Fruit fly (Drosophila melanogaster) whole organism, embryonic: ENCODE data around the gene dpr2.
A peak's percentile ranks its signal among the peaks of the same experiment; 100 is the strongest.

Experiments
- Aef1 ChIP-seq: fragments of 200-800 bp; sonication (Bioruptor generic); IDR thresholded peaks from 3 replicates; pipeline ENCODE4 v1.3.6; 2022; ENCODE audit warnings: missing biosample characterization, missing genetic modification characterization
- BtbVII ChIP-seq: fragments of 200-800 bp; sonication (Bioruptor generic); optimal IDR thresholded peaks from 3 replicates; lab custom pipeline; 2017; ENCODE audit warnings: missing biosample characterization, mild to moderate bottlenecking, missing genetic modification characterization
- C15 ChIP-seq: fragments of 200-800 bp; sonication (Bioruptor generic); IDR thresholded peaks from 3 replicates; pipeline ENCODE4 v1.3.6; 2022; ENCODE audit warnings: missing biosample characterization, missing genetic modification characterization
- CG10209 ChIP-seq: fragments of 200-800 bp; sonication (Bioruptor generic); optimal IDR thresholded peaks from 3 replicates; lab custom pipeline; 2017; ENCODE audit warnings: missing biosample characterization, mild to moderate bottlenecking, missing genetic modification characterization, missing genetic modification reagents
- CG10979 ChIP-seq: fragments of 200-800 bp; sonication (Bioruptor generic); optimal IDR thresholded peaks from 2 replicates; lab custom pipeline; 2018; ENCODE audit warnings: missing biosample characterization, mild to moderate bottlenecking, missing genetic modification characterization, moderate library complexity
- CG11696 ChIP-seq: fragments of 200-800 bp; sonication (Bioruptor generic); IDR thresholded peaks from 2 replicates; pipeline ENCODE4 v1.3.6; 2022; ENCODE audit warnings: missing biosample characterization, missing genetic modification characterization
- CG12659 ChIP-seq: fragments of 200-800 bp; sonication (Bioruptor generic); optimal IDR thresholded peaks from 3 replicates; lab custom pipeline; 2017; ENCODE audit warnings: mild to moderate bottlenecking, missing biosample characterization, missing genetic modification reagents, missing genetic modification characterization
- CG14014 ChIP-seq: fragments of 200-800 bp; sonication (Bioruptor generic); IDR thresholded peaks from 2 replicates; pipeline ENCODE4 v1.3.6; 2022; ENCODE audit warnings: missing biosample characterization, missing genetic modification characterization
- CG1529 ChIP-seq: fragments of 200-800 bp; sonication (Bioruptor generic); optimal IDR thresholded peaks from 3 replicates; lab custom pipeline; 2018; ENCODE audit warnings: missing biosample characterization, missing genetic modification characterization
- CG15696 ChIP-seq: fragments of 200-800 bp; sonication (Bioruptor generic); optimal IDR thresholded peaks from 2 replicates; lab custom pipeline; 2019; ENCODE audit warnings: missing biosample characterization, mild to moderate bottlenecking, missing genetic modification characterization, moderate library complexity
- CG1647 ChIP-seq: fragments of 200-800 bp; sonication (Bioruptor generic); optimal IDR thresholded peaks from 3 replicates; lab custom pipeline; 2016; ENCODE audit warnings: missing biosample characterization, missing genetic modification characterization
- CG17568 ChIP-seq: fragments of 200-800 bp; sonication (Bioruptor generic); optimal IDR thresholded peaks from 2 replicates; lab custom pipeline; 2018; ENCODE audit warnings: missing biosample characterization, mild to moderate bottlenecking, missing genetic modification characterization, moderate library complexity
- CG17612 ChIP-seq: fragments of 200-800 bp; sonication (Bioruptor generic); IDR thresholded peaks from 2 replicates; pipeline ENCODE4 v1.3.6; 2022; ENCODE audit warnings: missing biosample characterization, missing genetic modification characterization
- CG2712 ChIP-seq: fragments of 200-800 bp; optimal IDR thresholded peaks from 3 replicates; lab custom pipeline; 2019; ENCODE audit warnings: missing biosample characterization, mild to moderate bottlenecking, missing genetic modification characterization, moderate library complexity
- CG3163 ChIP-seq: fragments of 200-800 bp; sonication (Bioruptor generic); optimal IDR thresholded peaks from 3 replicates; lab custom pipeline; 2016; ENCODE audit warnings: missing biosample characterization, missing genetic modification characterization
- CG32532 ChIP-seq: fragments of 200-800 bp; sonication (Bioruptor generic); IDR thresholded peaks from 2 replicates; pipeline ENCODE4 v1.3.6; 2022; ENCODE audit warnings: missing biosample characterization, missing genetic modification characterization
- CG42726 ChIP-seq: fragments of 200-800 bp; sonication (Bioruptor generic); IDR thresholded peaks from 2 replicates; pipeline ENCODE4 v1.3.6; 2022; ENCODE audit warnings: missing biosample characterization, missing genetic modification characterization; ENCODE audit not compliant: partially characterized antibody
- CG4730 ChIP-seq: fragments of 200-800 bp; sonication (Bioruptor generic); IDR thresholded peaks from 2 replicates; pipeline ENCODE4 v1.3.6; 2022; ENCODE audit warnings: missing biosample characterization, missing genetic modification characterization
- CG7963 ChIP-seq: fragments of 200-800 bp; sonication (Bioruptor generic); IDR thresholded peaks from 3 replicates; pipeline ENCODE4 v1.3.6; 2022; ENCODE audit warnings: missing biosample characterization, missing genetic modification characterization; ENCODE audit not compliant: partially characterized antibody
- CG8388 ChIP-seq: fragments of 200-800 bp; sonication (Bioruptor generic); optimal IDR thresholded peaks from 2 replicates; lab custom pipeline; 2019; ENCODE audit warnings: missing biosample characterization, mild to moderate bottlenecking, missing genetic modification characterization, moderate library complexity
- CG9437 ChIP-seq: fragments of 200-800 bp; sonication (Bioruptor generic); optimal IDR thresholded peaks from 2 replicates; lab custom pipeline; 2018; ENCODE audit warnings: missing biosample characterization, mild to moderate bottlenecking, missing genetic modification characterization
- CG9797 ChIP-seq: fragments of 200-800 bp; sonication (Bioruptor generic); optimal IDR thresholded peaks from 3 replicates; lab custom pipeline; 2018; ENCODE audit warnings: missing biosample characterization, mild to moderate bottlenecking, missing genetic modification characterization
- Camta ChIP-seq: fragments of 200-800 bp; sonication (Bioruptor generic); optimal IDR thresholded peaks from 2 replicates; lab custom pipeline; 2016; ENCODE audit warnings: missing biosample characterization, missing genetic modification characterization
- CrebB ChIP-seq: fragments of 200-800 bp; sonication (Bioruptor generic); optimal IDR thresholded peaks from 3 replicates; lab custom pipeline; 2018; ENCODE audit warnings: missing biosample characterization, mild to moderate bottlenecking, missing genetic modification characterization
- Fer2 ChIP-seq: fragments of 200-800 bp; sonication (Bioruptor generic); optimal IDR thresholded peaks from 2 replicates; lab custom pipeline; 2018; ENCODE audit warnings: missing biosample characterization, mild to moderate bottlenecking, missing genetic modification characterization, moderate library complexity
- HHEX ChIP-seq: fragments of 200-800 bp; sonication (Bioruptor generic); optimal IDR thresholded peaks from 3 replicates; lab custom pipeline; 2017; ENCODE audit warnings: missing biosample characterization, mild to moderate bottlenecking, missing genetic modification characterization, missing genetic modification reagents
- HLH3B ChIP-seq: fragments of 200-800 bp; sonication (Bioruptor generic); IDR thresholded peaks from 2 replicates; pipeline ENCODE4 v1.3.6; 2022; ENCODE audit warnings: missing biosample characterization, missing genetic modification characterization
- Lim3 ChIP-seq: fragments of 200-800 bp; sonication (Bioruptor generic); IDR thresholded peaks from 2 replicates; pipeline ENCODE4 v1.3.6; 2022; ENCODE audit warnings: missing biosample characterization, missing genetic modification characterization
- Lpt ChIP-seq: fragments of >200 bp; optimal IDR thresholded peaks from 2 replicates; lab custom pipeline; 2018; ENCODE audit warnings: missing biosample characterization, missing genetic modification characterization
- Oaz ChIP-seq: fragments of 200-800 bp; sonication (Bioruptor generic); IDR thresholded peaks from 2 replicates; pipeline ENCODE4 v1.3.6; 2022; ENCODE audit warnings: missing biosample characterization, missing genetic modification characterization
- Taf1 ChIP-seq: fragments of 200-800 bp; sonication (Bioruptor generic); IDR thresholded peaks from 2 replicates; pipeline ENCODE4 v1.3.6; 2022; ENCODE audit warnings: missing biosample characterization, missing genetic modification characterization
- Trl ChIP-seq, 3 experiments: fragments of >200 bp in 2 of 3; fragments of 200-800 bp in 1 of 3; sonication (Bioruptor generic) in 1 of 3; optimal IDR thresholded peaks; 2 replicates in 1 of 3; 3 replicates in 2 of 3; lab custom pipeline; 2016 to 2017; ENCODE audit warnings: missing biosample characterization in 1 of 3, missing genetic modification characterization in 1 of 3
- bab2 ChIP-seq: fragments of 200-800 bp; sonication (Bioruptor generic); optimal IDR thresholded peaks from 2 replicates; lab custom pipeline; 2016; ENCODE audit warnings: missing biosample characterization, missing genetic modification characterization
- bcd ChIP-seq: fragments of 200-800 bp; sonication (Bioruptor generic); optimal IDR thresholded peaks from 2 replicates; lab custom pipeline; 2017; ENCODE audit warnings: missing biosample characterization, mild to moderate bottlenecking, missing genetic modification characterization
- chinmo ChIP-seq: fragments of 200-800 bp; sonication (Bioruptor generic); IDR thresholded peaks from 4 replicates; pipeline ENCODE4 v1.3.6; 2022; ENCODE audit warnings: missing biosample characterization, missing genetic modification characterization; ENCODE audit not compliant: partially characterized antibody
- dm ChIP-seq: fragments of 200-800 bp; sonication (Bioruptor generic); optimal IDR thresholded peaks from 3 replicates; lab custom pipeline; 2016; ENCODE audit warnings: missing biosample characterization, missing genetic modification characterization
- dmrt11E ChIP-seq: fragments of 200-800 bp; sonication (Bioruptor generic); optimal IDR thresholded peaks from 3 replicates; lab custom pipeline; 2018; ENCODE audit warnings: missing biosample characterization, mild to moderate bottlenecking, missing genetic modification characterization, moderate library complexity
- fd3F ChIP-seq: fragments of 200-800 bp; sonication (Bioruptor generic); optimal IDR thresholded peaks from 2 replicates; lab custom pipeline; 2018; ENCODE audit warnings: missing biosample characterization, mild to moderate bottlenecking, missing genetic modification characterization, moderate library complexity
- fu2 ChIP-seq: fragments of 200-800 bp; sonication (Bioruptor generic); optimal IDR thresholded peaks from 2 replicates; lab custom pipeline; 2016; ENCODE audit warnings: missing biosample characterization, missing genetic modification characterization
- hb ChIP-seq: fragments of 200-800 bp; sonication (Bioruptor generic); IDR thresholded peaks from 3 replicates; pipeline ENCODE4 v1.3.6; 2022; ENCODE audit warnings: missing biosample characterization, missing genetic modification characterization; ENCODE audit not compliant: partially characterized antibody
- her ChIP-seq: fragments of 200-800 bp; sonication (Bioruptor generic); optimal IDR thresholded peaks from 2 replicates; lab custom pipeline; 2016; ENCODE audit warnings: missing biosample characterization, missing genetic modification characterization
- hkb ChIP-seq, 2 experiments: fragments of 200-800 bp in 1 of 2; fragments of >200 bp in 1 of 2; sonication (Bioruptor generic) in 1 of 2; IDR thresholded peaks in 1 of 2; optimal IDR thresholded peaks in 1 of 2; 2 replicates each; pipeline versions ENCODE4 v1.3.6 to Lab custom; 2017 to 2022; ENCODE audit warnings: missing biosample characterization in 1 of 2, missing genetic modification characterization in 1 of 2
- p53 ChIP-seq: fragments of 200-800 bp; sonication (Bioruptor generic); optimal IDR thresholded peaks from 2 replicates; lab custom pipeline; 2016; ENCODE audit warnings: missing biosample characterization, missing genetic modification characterization
- pb ChIP-seq: fragments of 200-800 bp; sonication (Bioruptor generic); optimal IDR thresholded peaks from 3 replicates; lab custom pipeline; 2016; ENCODE audit warnings: missing biosample characterization, missing genetic modification characterization
- salm ChIP-seq: fragments of 200-800 bp; sonication (Bioruptor generic); optimal IDR thresholded peaks from 2 replicates; lab custom pipeline; 2018; ENCODE audit warnings: missing biosample characterization, mild to moderate bottlenecking, missing genetic modification characterization
- seq ChIP-seq: fragments of 200-800 bp; sonication (Bioruptor generic); IDR thresholded peaks from 2 replicates; pipeline ENCODE4 v1.3.6; 2022; ENCODE audit warnings: missing biosample characterization, missing genetic modification characterization
- tin ChIP-seq: fragments of 200-800 bp; sonication (Bioruptor generic); optimal IDR thresholded peaks from 3 replicates; lab custom pipeline; 2016; ENCODE audit warnings: missing biosample characterization, missing genetic modification characterization
- unc-4 ChIP-seq: fragments of 200-800 bp; sonication (Bioruptor generic); IDR thresholded peaks from 2 replicates; pipeline ENCODE4 v1.3.6; 2022; ENCODE audit warnings: missing biosample characterization, missing genetic modification characterization; ENCODE audit not compliant: partially characterized antibody
- zfh1 ChIP-seq: fragments of 200-800 bp; sonication (Bioruptor generic); IDR thresholded peaks from 3 replicates; pipeline ENCODE4 v1.3.6; 2022; ENCODE audit warnings: missing biosample characterization, missing genetic modification characterization

dpr2 gene

DNA sequence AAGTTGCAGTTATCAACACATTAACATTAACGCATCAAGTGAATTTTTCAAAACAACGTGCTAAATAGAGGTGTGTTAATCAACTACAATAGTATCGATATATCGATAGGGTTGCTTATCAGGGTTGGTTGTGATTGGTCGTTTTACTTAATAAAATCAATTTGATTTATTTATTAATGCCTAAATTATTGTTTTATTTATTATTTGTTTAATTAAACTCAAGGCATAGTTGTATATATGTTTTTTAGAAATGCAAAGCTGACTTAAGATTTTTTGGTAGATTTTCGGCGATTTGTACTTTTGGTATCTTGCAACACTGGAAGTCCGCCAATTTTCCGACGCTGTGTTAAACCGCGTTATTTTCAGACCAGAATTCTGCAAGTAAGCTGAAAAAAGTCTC lies 47.0 kb upstream of the dpr2 start, which contains the start of the genes Art8 and dUTPase (continued):
- peak; percentile 88 for TF ChIP-seq CG2712
- peak; percentile 72; the same call in 2 of the 3 replicates for TF ChIP-seq zfh1
- peak; percentile 55 for TF ChIP-seq HLH3B (GFP tag; lab: Robert Waterston, UW)
- TF ChIP-seq Lim3 (GFP tag; lab: Robert Waterston, UW), result no peak
- peak; percentile 47 for TF ChIP-seq CrebB (tag; lab: Kevin White, UChicago)
- TF ChIP-seq BtbVII, result no peak
- TF ChIP-seq CG42726 (GFP tag; lab: Robert Waterston, UW), result peak; percentile 78
- TF ChIP-seq CG4730 (GFP tag; lab: Robert Waterston, UW), result peak; percentile 61
- TF ChIP-seq CG10979, result peak; percentile 69
- TF ChIP-seq CG3163, result no peak
- peak; percentile 46 for TF ChIP-seq bcd (GFP tag; lab: Kevin White, UChicago)
- peak; percentile 63 for TF ChIP-seq CG14014 (GFP tag; lab: Robert Waterston, UW)
- no peak for TF ChIP-seq salm (tag; lab: Kevin White, UChicago)
- TF ChIP-seq fu2 (GFP tag; lab: Kevin White, UChicago), result no peak
- TF ChIP-seq Taf1 (GFP tag; lab: Robert Waterston, UW), result peak; percentile 62
- no peak for TF ChIP-seq her (GFP tag; lab: Kevin White, UChicago)
- no peak for TF ChIP-seq Lpt (GFP tag; lab: Kevin White, UChicago)
- TF ChIP-seq CG32532, result peak; percentile 76
- peak; percentile 65 for TF ChIP-seq CG8388 (GFP tag; lab: Kevin White, UChicago)
- TF ChIP-seq CG1529 (GFP tag; lab: Kevin White, UChicago), result peak; percentile 9
- TF ChIP-seq CG7963 (GFP tag; lab: Robert Waterston, UW), result peak; percentile 64; the same call in 1 of the 3 replicates
- TF ChIP-seq Camta (GFP tag; lab: Kevin White, UChicago), result peak; percentile 15
- TF ChIP-seq dm (GFP tag; lab: Kevin White, UChicago), result peak; percentile 63
- TF ChIP-seq hb (GFP tag; lab: Robert Waterston, UW), result peak; percentile 61; the same call in 2 of the 3 replicates
- TF ChIP-seq CG10209 (GFP tag; lab: Kevin White, UChicago), result peak; percentile 66
- TF ChIP-seq Trl (optimal IDR thresholded peaks at IDR 0.05; lab: Kevin White, UChicago), result no peak
- peak; percentile 35 for TF ChIP-seq Trl (GFP tag; optimal IDR thresholded peaks at IDR 0.05; lab: Kevin White, UChicago)
- no peak for TF ChIP-seq CG17568
- peak; percentile 90 for TF ChIP-seq CG12659 (GFP tag; lab: Kevin White, UChicago)
- 0 out of 3 replicates have a peak, but pooled peaks have one; percentile 41 for TF ChIP-seq C15 (GFP tag; lab: Robert Waterston, UW)
- 0 out of 2 replicates have a peak, but pooled peaks have one; percentile 29 for TF ChIP-seq CG11696 (GFP tag; lab: Robert Waterston, UW)
- TF ChIP-seq tin, result peak; percentile 77
- peak; percentile 62 for TF ChIP-seq fd3F (GFP tag; lab: Kevin White, UChicago)
- TF ChIP-seq bab2 (GFP tag; lab: Kevin White, UChicago), result no peak
- TF ChIP-seq Aef1 (GFP tag; lab: Robert Waterston, UW), result peak; percentile 51; the same call in 2 of the 3 replicates
- peak; percentile 40 for TF ChIP-seq Fer2 (tag; lab: Kevin White, UChicago)
- TF ChIP-seq CG9797 (GFP tag; lab: Kevin White, UChicago), result peak; percentile 74
- TF ChIP-seq CG17612 (GFP tag; lab: Robert Waterston, UW), result no peak
- no peak for TF ChIP-seq hkb (optimal IDR thresholded peaks at IDR 0.05; lab: Kevin White, UChicago)
- peak; percentile 57; the same call in 1 of the 2 replicates for TF ChIP-seq hkb (GFP tag; IDR thresholded peaks at IDR 0.05; lab: Robert Waterston, UW)
- no peak for TF ChIP-seq pb (GFP tag; lab: Kevin White, UChicago)
- peak; percentile 93 for TF ChIP-seq unc-4 (GFP tag; lab: Robert Waterston, UW)
- TF ChIP-seq chinmo (GFP tag; lab: Robert Waterston, UW), result 0 out of 4 replicates have a peak, but pooled peaks have one; percentile 32
- peak; percentile 30 for TF ChIP-seq HHEX (GFP tag; lab: Kevin White, UChicago)
- TF ChIP-seq CG9437 (GFP tag; lab: Kevin White, UChicago), result peak; percentile 17
- TF ChIP-seq seq (GFP tag; lab: Robert Waterston, UW), result 0 out of 2 replicates have a peak, but pooled peaks have one; percentile 34
- TF ChIP-seq Oaz (GFP tag; lab: Robert Waterston, UW), result peak; percentile 33; the same call in 1 of the 2 replicates
- peak; percentile 68 for TF ChIP-seq dmrt11E (tag; lab: Kevin White, UChicago)
- no peak for TF ChIP-seq p53 (GFP tag; lab: Kevin White, UChicago)
- TF ChIP-seq CG1647, result no peak
- peak; percentile 60 for TF ChIP-seq CG15696 (tag; lab: Kevin White, UChicago)
